Worm (Caenorhabditis elegans): ENCODE results near the gene srlf-4.

DNA sequence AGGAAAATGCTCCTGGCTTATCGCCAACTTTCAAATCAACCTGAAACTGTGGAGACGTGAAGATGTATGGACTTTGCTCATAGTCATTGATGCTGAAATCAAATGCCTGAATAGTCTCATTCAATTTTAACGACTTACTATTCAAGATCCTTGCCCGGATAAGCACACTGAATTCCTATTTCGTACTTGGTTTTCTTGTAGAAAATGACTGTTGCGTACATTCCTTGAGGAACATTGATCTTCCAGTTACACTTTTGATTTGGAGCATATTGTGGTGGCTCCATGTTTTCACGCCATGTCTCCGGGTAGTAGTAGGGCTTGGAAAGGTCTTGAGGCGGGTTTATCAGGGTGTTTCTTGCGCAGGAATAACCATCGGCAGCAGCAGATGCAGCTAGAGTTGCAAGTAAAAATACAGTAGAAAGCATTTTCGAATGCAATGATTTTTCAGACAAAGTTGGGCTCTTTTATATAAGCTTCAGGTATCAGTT is 9.7 kb downstream of the srlf-4 start, which contains the start of gene irg-6:
- no peak for TF ChIP-seq elt-1 (tag; optimal IDR thresholded peaks at IDR 0.05; ENCODE audit: borderline replicate concordance, insufficient read depth)
- no peak for TF ChIP-seq lin-13 (tag; optimal IDR thresholded peaks at IDR 0.05)
- TF ChIP-seq nhr-237 (tag; optimal IDR thresholded peaks at IDR 0.05), result no peak
- TF ChIP-seq snpc-4 (tag; optimal IDR thresholded peaks at IDR 0.05), result no peak
- no peak for TF ChIP-seq sem-2 (GFP tag; optimal IDR thresholded peaks at IDR 0.05)
